Worm (Caenorhabditis elegans) whole organism, L4 larva: Measurements from ENCODE around the gene miro-1.
"Not testable (repeated sequence)": the region's sequence is repeated elsewhere in the genome, so short reads cannot be mapped to it uniquely, and the experiment has no call there.

ENCODE experiments used
- F44E2.7 ChIP-seq: fragments of 200-800 bp; sonication (Bioruptor generic); IDR thresholded peaks from 2 replicates; pipeline ENCODE4 v2.1.2; 2022; ENCODE audit warnings: missing genetic modification characterization, missing compliant biosample characterization
- ceh-82 ChIP-seq: sonication (generic microtip); optimal IDR thresholded peaks from 2 replicates; lab custom pipeline; 2017; ENCODE audit warnings: missing biosample characterization, missing genetic modification characterization
- daf-12 ChIP-seq: fragments of 150-350 bp; optimal IDR thresholded peaks from 2 replicates; lab custom pipeline; 2014; ENCODE audit warnings: missing biosample characterization, missing genetic modification reagents, missing genetic modification characterization
- lin-13 ChIP-seq: fragments of 150-350 bp; optimal IDR thresholded peaks from 2 replicates; lab custom pipeline; 2014; ENCODE audit warnings: missing biosample characterization, missing genetic modification reagents, missing genetic modification characterization
- lir-3 ChIP-seq: sonication (generic microtip); optimal IDR thresholded peaks from 2 replicates; lab custom pipeline; 2016; ENCODE audit warnings: mild to moderate bottlenecking, missing genetic modification characterization, missing compliant biosample characterization
- mep-1 ChIP-seq: fragments of 150-350 bp; sonication (generic microtip); optimal IDR thresholded peaks from 3 replicates; lab custom pipeline; 2014; ENCODE audit warnings: missing biosample characterization, missing genetic modification characterization
- php-3 ChIP-seq: fragments of 200-800 bp; sonication (Bioruptor generic); IDR thresholded peaks from 2 replicates; pipeline ENCODE4 v1.3.6; 2022; ENCODE audit warnings: missing genetic modification reagents, missing genetic modification characterization, missing compliant biosample characterization
- ztf-11 ChIP-seq: fragments of 150-350 bp; optimal IDR thresholded peaks from 2 replicates; lab custom pipeline; 2014; ENCODE audit warnings: missing biosample characterization, missing genetic modification characterization

DNA sequence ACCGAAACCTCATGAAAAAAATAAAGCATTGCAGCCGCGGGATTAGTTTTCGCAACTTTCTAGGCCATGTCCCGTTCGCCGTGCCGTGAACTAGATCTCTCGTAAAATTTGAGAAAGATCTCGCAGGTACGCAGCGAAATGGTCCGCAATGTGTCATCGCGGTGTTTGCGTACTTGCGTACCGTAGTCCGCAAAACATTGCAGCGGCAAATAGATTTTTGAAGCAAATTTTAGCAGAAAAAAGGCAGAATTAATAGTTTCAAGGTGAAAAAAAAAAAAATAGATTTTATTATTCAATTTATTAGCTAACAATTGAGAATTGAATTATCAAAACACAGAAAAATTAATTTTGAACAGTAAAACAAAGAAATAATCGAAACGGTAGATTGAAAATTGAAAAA is 12.3 kb upstream of the miro-1 start:
- TF ChIP-seq lir-3: peak; percentile 60
- TF ChIP-seq F44E2.7 (GFP tag; lab: Robert Waterston, UW); mep-1 (tag; lab: Kevin White, UChicago); daf-12 (tag; lab: Kevin White, UChicago); ceh-82; ztf-11 (tag; lab: Kevin White, UChicago); lin-13 (GFP tag; lab: Kevin White, UChicago): not testable (repeated sequence)
- peak; percentile 100 for TF ChIP-seq php-3
